Fruit fly (Drosophila melanogaster) whole organism, prepupa: Measurements from ENCODE around the gene CG5863.

Experiments
- CG16779 ChIP-seq: fragments of 200-800 bp; sonication (Bioruptor generic); optimal IDR thresholded peaks from 3 replicates; lab custom pipeline; 2017; ENCODE audit warnings: missing biosample characterization, mild to moderate bottlenecking, missing genetic modification characterization
- CG34406 ChIP-seq: fragments of 200-800 bp; sonication (Bioruptor generic); optimal IDR thresholded peaks from 3 replicates; lab custom pipeline; 2016; ENCODE audit warnings: missing biosample characterization, missing genetic modification characterization
- CG3919 ChIP-seq: fragments of 200-800 bp; sonication (Bioruptor generic); optimal IDR thresholded peaks from 3 replicates; lab custom pipeline; 2016; ENCODE audit warnings: missing biosample characterization, missing genetic modification characterization
- Eip78C ChIP-seq: fragments of 200-800 bp; sonication (Bioruptor generic); peaks from one replicate; lab custom pipeline; 2016; ENCODE audit warnings: missing biosample characterization, missing genetic modification characterization
- Gug ChIP-seq: fragments of 200-800 bp; sonication (Bioruptor generic); IDR thresholded peaks from 2 replicates; pipeline ENCODE4 v1.3.6; 2022; ENCODE audit warnings: missing biosample characterization, missing genetic modification characterization
- Hr38 ChIP-seq: sonication (Bioruptor generic); optimal IDR thresholded peaks from 2 replicates; lab custom pipeline; 2016; ENCODE audit warnings: missing biosample characterization, missing genetic modification characterization
- achi ChIP-seq: fragments of 200-800 bp; sonication (Bioruptor generic); optimal IDR thresholded peaks from 3 replicates; lab custom pipeline; 2016; ENCODE audit warnings: missing biosample characterization, missing genetic modification characterization
- acj6 ChIP-seq: fragments of 200-800 bp; sonication (Bioruptor generic); optimal IDR thresholded peaks from 3 replicates; lab custom pipeline; 2016; ENCODE audit warnings: missing biosample characterization, missing genetic modification characterization
- dsx ChIP-seq: fragments of 200-800 bp; optimal IDR thresholded peaks from 3 replicates; lab custom pipeline; 2019; ENCODE audit warnings: missing biosample characterization, mild to moderate bottlenecking, missing genetic modification characterization, moderate library complexity; ENCODE audit not compliant: poor library complexity, severe bottlenecking
- fd85E ChIP-seq: fragments of 200-800 bp; sonication (Bioruptor generic); optimal IDR thresholded peaks from 3 replicates; lab custom pipeline; 2016; ENCODE audit warnings: missing biosample characterization, missing genetic modification characterization
- spab ChIP-seq: fragments of 200-800 bp; sonication (Bioruptor generic); optimal IDR thresholded peaks from 2 replicates; lab custom pipeline; 2017; ENCODE audit warnings: missing biosample characterization, mild to moderate bottlenecking, missing genetic modification characterization, missing genetic modification reagents
- svp ChIP-seq: fragments of 200-800 bp; sonication (Bioruptor generic); peaks from one replicate; lab custom pipeline; 2016; ENCODE audit warnings: missing biosample characterization, missing genetic modification characterization

DNA sequence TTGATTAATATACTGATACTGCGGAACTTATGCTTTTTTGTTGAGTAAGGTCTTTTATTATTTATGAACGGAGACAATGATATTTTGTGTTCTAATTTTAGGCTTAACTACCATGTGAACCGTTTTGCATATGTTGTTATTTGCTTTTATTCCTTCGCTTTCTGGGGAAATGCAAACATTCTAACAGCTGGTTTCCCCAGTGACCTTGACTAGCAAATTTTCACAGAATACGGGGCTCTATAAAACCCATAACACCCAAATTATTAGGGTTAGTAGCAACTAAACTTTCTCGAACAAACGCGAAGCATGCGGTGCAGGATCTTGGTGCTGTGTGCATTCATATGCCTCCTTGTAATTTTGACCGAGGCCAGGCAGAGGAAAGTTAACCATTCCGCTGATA is 3.3 kb upstream of the CG5863 start, which contains the start of gene CG17283:
- no peak for TF ChIP-seq dsx (GFP tag; lab: Kevin White, UChicago)
- no peak for TF ChIP-seq spab
- no peak for TF ChIP-seq Eip78C (GFP tag; lab: Kevin White, UChicago)
- TF ChIP-seq svp (GFP tag; lab: Kevin White, UChicago), result no peak
- no peak for TF ChIP-seq fd85E (GFP tag; lab: Kevin White, UChicago)
- TF ChIP-seq Hr38 (GFP tag; lab: Kevin White, UChicago), result no peak
- no peak for TF ChIP-seq Gug (GFP tag; lab: Robert Waterston, UW)
- TF ChIP-seq CG3919 (GFP tag; lab: Kevin White, UChicago), result no peak
- TF ChIP-seq CG16779, result no peak
- TF ChIP-seq acj6 (GFP tag; lab: Kevin White, UChicago), result no peak
- no peak for TF ChIP-seq CG34406 (GFP tag; lab: Kevin White, UChicago)
- no peak for TF ChIP-seq achi (GFP tag; lab: Kevin White, UChicago)
